Worm (Caenorhabditis elegans) whole organism, L3 larva: ENCODE results near the gene cytb-5.1.
A peak's percentile ranks its signal among the peaks of the same experiment; 100 is the strongest.

Source experiments
- R02D3.7 ChIP-seq: fragments of 150-350 bp; optimal IDR thresholded peaks from 2 replicates; lab custom pipeline; 2014; ENCODE audit warnings: missing biosample characterization, missing genetic modification characterization
- aly-2 ChIP-seq: fragments of 150-350 bp; optimal IDR thresholded peaks from 2 replicates; lab custom pipeline; 2014; ENCODE audit warnings: missing biosample characterization, missing genetic modification characterization
- ama-1 ChIP-seq: fragments of 150-350 bp; optimal IDR thresholded peaks from 2 replicates; lab custom pipeline; 2018
- ceh-16 ChIP-seq: sonication (generic microtip); optimal IDR thresholded peaks from 2 replicates; lab custom pipeline; 2017; ENCODE audit warnings: missing biosample characterization, missing genetic modification characterization
- ceh-28 ChIP-seq: fragments of 150-350 bp; optimal IDR thresholded peaks from 2 replicates; lab custom pipeline; 2014; ENCODE audit warnings: missing biosample characterization, missing genetic modification reagents, missing genetic modification characterization
- ceh-82 ChIP-seq: fragments of 150-350 bp; optimal IDR thresholded peaks from 2 replicates; lab custom pipeline; 2014; ENCODE audit warnings: missing biosample characterization, missing genetic modification characterization
- ceh-9 ChIP-seq: sonication (generic microtip); optimal IDR thresholded peaks from 2 replicates; lab custom pipeline; 2018; ENCODE audit warnings: missing biosample characterization, missing genetic modification characterization
- daf-12 ChIP-seq: fragments of 150-350 bp; optimal IDR thresholded peaks from 2 replicates; lab custom pipeline; 2014; ENCODE audit warnings: missing biosample characterization, missing genetic modification reagents, missing genetic modification characterization
- egl-27 ChIP-seq: sonication (generic microtip); optimal IDR thresholded peaks from 4 replicates; lab custom pipeline; 2017; ENCODE audit warnings: missing biosample characterization, missing genetic modification reagents, missing genetic modification characterization
- elt-1 ChIP-seq: fragments of 150-350 bp; optimal IDR thresholded peaks from 2 replicates; lab custom pipeline; 2014; ENCODE audit warnings: missing biosample characterization, missing genetic modification characterization
- elt-2 ChIP-seq: sonication (generic microtip); optimal IDR thresholded peaks from 2 replicates; lab custom pipeline; 2016; ENCODE audit warnings: missing genetic modification reagents, mild to moderate bottlenecking, missing genetic modification characterization, missing compliant biosample characterization
- elt-3 ChIP-seq, 3 experiments: fragments of 150-350 bp in 1 of 3; sonication (generic microtip) in 2 of 3; optimal IDR thresholded peaks; 2 replicates in 2 of 3; 4 replicates in 1 of 3; lab custom pipeline; 2014 to 2017; ENCODE audit warnings: missing biosample characterization in 3 of 3, missing genetic modification characterization in 3 of 3
- fkh-10 ChIP-seq: sonication (generic microtip); optimal IDR thresholded peaks from 2 replicates; lab custom pipeline; 2017; ENCODE audit warnings: missing biosample characterization, missing genetic modification reagents, missing genetic modification characterization
- fkh-2 ChIP-seq: fragments of 150-350 bp; optimal IDR thresholded peaks from 2 replicates; lab custom pipeline; 2014; ENCODE audit warnings: missing biosample characterization, missing genetic modification reagents, missing genetic modification characterization
- fos-1 ChIP-seq: fragments of 150-350 bp; optimal IDR thresholded peaks from 2 replicates; lab custom pipeline; 2014; ENCODE audit warnings: missing biosample characterization, missing genetic modification characterization
- jun-1 ChIP-seq: fragments of 150-350 bp; optimal IDR thresholded peaks from 2 replicates; lab custom pipeline; 2014; ENCODE audit warnings: missing biosample characterization, missing genetic modification reagents, missing genetic modification characterization
- lin-39 ChIP-seq: fragments of 150-350 bp; optimal IDR thresholded peaks from 2 replicates; lab custom pipeline; 2018; ENCODE audit warnings: missing biosample characterization, missing genetic modification reagents, missing genetic modification characterization
- lsy-12 ChIP-seq: sonication (generic microtip); optimal IDR thresholded peaks from 2 replicates; lab custom pipeline; 2016; ENCODE audit warnings: mild to moderate bottlenecking, missing genetic modification characterization, missing compliant biosample characterization
- mdl-1 ChIP-seq: fragments of 150-350 bp; optimal IDR thresholded peaks from 2 replicates; lab custom pipeline; 2014; ENCODE audit warnings: missing biosample characterization, missing genetic modification characterization
- mml-1 ChIP-seq: fragments of 150-350 bp; sonication (generic microtip); optimal IDR thresholded peaks from 3 replicates; lab custom pipeline; 2014; ENCODE audit warnings: missing biosample characterization, missing genetic modification characterization
- nfya-1 ChIP-seq: sonication (generic microtip); optimal IDR thresholded peaks from 2 replicates; lab custom pipeline; 2017; ENCODE audit warnings: missing genetic modification characterization, mild to moderate bottlenecking, missing compliant biosample characterization, antibody characterized with exemption, moderate library complexity; ENCODE audit not compliant: insufficient read depth
- nhr-11 ChIP-seq: fragments of 150-350 bp; optimal IDR thresholded peaks from 2 replicates; lab custom pipeline; 2014; ENCODE audit warnings: missing biosample characterization, missing genetic modification characterization
- nhr-12 ChIP-seq: fragments of 150-350 bp; optimal IDR thresholded peaks from 2 replicates; lab custom pipeline; 2014; ENCODE audit warnings: missing biosample characterization, missing genetic modification characterization
- nhr-23 ChIP-seq: fragments of 150-350 bp; optimal IDR thresholded peaks from 2 replicates; lab custom pipeline; 2014; ENCODE audit warnings: missing biosample characterization, missing genetic modification reagents, missing genetic modification characterization
- nhr-25 ChIP-seq: sonication (generic microtip); optimal IDR thresholded peaks from 2 replicates; lab custom pipeline; 2017; ENCODE audit warnings: missing biosample characterization, missing genetic modification characterization
- nhr-28 ChIP-seq: fragments of 150-350 bp; optimal IDR thresholded peaks from 2 replicates; lab custom pipeline; 2014; ENCODE audit warnings: missing biosample characterization, missing genetic modification characterization
- nhr-77 ChIP-seq: fragments of 150-350 bp; optimal IDR thresholded peaks from 2 replicates; lab custom pipeline; 2014; ENCODE audit warnings: missing biosample characterization, missing genetic modification characterization
- pha-4 ChIP-seq: fragments of 150-350 bp; optimal IDR thresholded peaks from 2 replicates; lab custom pipeline; 2014; ENCODE audit warnings: missing biosample characterization, missing genetic modification reagents, missing genetic modification characterization
- pqm-1 ChIP-seq: fragments of 150-350 bp; optimal IDR thresholded peaks from 2 replicates; lab custom pipeline; 2017; ENCODE audit warnings: missing biosample characterization, missing genetic modification characterization, inconsistent platforms
- sea-2 ChIP-seq: fragments of 150-350 bp; sonication (generic microtip); optimal IDR thresholded peaks from 4 replicates; lab custom pipeline; 2014; ENCODE audit warnings: missing biosample characterization, missing genetic modification reagents, missing genetic modification characterization
- skn-1 ChIP-seq: fragments of 150-350 bp; optimal IDR thresholded peaks from 2 replicates; lab custom pipeline; 2014; ENCODE audit warnings: missing biosample characterization, missing genetic modification characterization
- snpc-4 ChIP-seq: fragments of 150-350 bp; optimal IDR thresholded peaks from 2 replicates; lab custom pipeline; 2014; ENCODE audit warnings: missing biosample characterization, missing genetic modification characterization
- tbx-2 ChIP-seq: sonication (generic microtip); optimal IDR thresholded peaks from 2 replicates; lab custom pipeline; 2016; ENCODE audit warnings: mild to moderate bottlenecking, missing genetic modification characterization, missing compliant biosample characterization
- unc-62 ChIP-seq: fragments of 150-350 bp; sonication (generic microtip); optimal IDR thresholded peaks from 4 replicates; lab custom pipeline; 2014; ENCODE audit warnings: missing biosample characterization, missing genetic modification reagents, missing genetic modification characterization
- ztf-11 ChIP-seq: fragments of 150-350 bp; optimal IDR thresholded peaks from 2 replicates; lab custom pipeline; 2014; ENCODE audit warnings: missing biosample characterization, missing genetic modification characterization
- ztf-4 ChIP-seq: fragments of 150-350 bp; optimal IDR thresholded peaks from 2 replicates; lab custom pipeline; 2014; ENCODE audit warnings: missing biosample characterization, missing genetic modification characterization

cytb-5.1 gene

DNA sequence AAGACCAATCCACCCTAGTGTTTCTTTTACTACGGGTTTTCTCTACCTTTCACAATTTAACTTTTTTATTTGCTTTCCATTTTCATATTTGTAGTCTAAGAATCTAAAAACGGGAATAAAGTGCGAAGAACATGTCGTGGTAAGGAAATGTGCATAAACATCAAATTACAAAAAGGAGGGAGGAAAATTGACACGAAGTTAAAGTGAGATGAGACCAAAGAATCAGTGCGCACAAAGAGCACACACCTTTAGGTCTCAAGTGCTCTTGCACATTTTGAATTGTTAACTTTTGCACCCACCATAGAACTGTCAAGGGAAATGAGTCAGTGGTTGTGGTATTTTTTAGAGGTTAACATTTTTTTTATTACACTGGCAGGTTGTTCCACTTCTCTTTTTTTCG is 28.8 kb downstream of the cytb-5.1 start:
- no peak for TF ChIP-seq aly-2 (tag; lab: Kevin White, UChicago)
- no peak for TF ChIP-seq nhr-23 (tag; lab: Kevin White, UChicago)
- no peak for TF ChIP-seq ceh-16
- TF ChIP-seq nhr-77 (tag; lab: Kevin White, UChicago), result no peak
- TF ChIP-seq tbx-2 (tag; lab: Kevin White, UChicago), result no peak
- no peak for TF ChIP-seq R02D3.7
- TF ChIP-seq nhr-28 (tag; lab: Kevin White, UChicago), result no peak
- no peak for TF ChIP-seq unc-62 (GFP tag; lab: Kevin White, UChicago)
- TF ChIP-seq mdl-1 (tag; lab: Kevin White, UChicago), result no peak
- no peak for TF ChIP-seq ztf-4
- TF ChIP-seq nhr-11 (tag; lab: Kevin White, UChicago), result no peak
- no peak for TF ChIP-seq fos-1 (tag; lab: Kevin White, UChicago)
- no peak for TF ChIP-seq elt-3 (tag; optimal IDR thresholded peaks at IDR 0.05; lab: Kevin White, UChicago)
- no peak for TF ChIP-seq egl-27 (tag; lab: Kevin White, UChicago)
- no peak for TF ChIP-seq snpc-4 (tag; lab: Kevin White, UChicago)
- no peak for TF ChIP-seq nfya-1 (tag; lab: Kevin White, UChicago)
- TF ChIP-seq elt-2 (tag; lab: Kevin White, UChicago), result peak; percentile 39
- TF ChIP-seq pha-4 (tag; lab: Kevin White, UChicago), result peak; percentile 29
- TF ChIP-seq mml-1 (tag; lab: Kevin White, UChicago), result no peak
- peak; percentile 55 for TF ChIP-seq pqm-1 (tag; lab: Kevin White, UChicago)
- no peak for TF ChIP-seq jun-1
- TF ChIP-seq elt-1 (tag; lab: Kevin White, UChicago), result no peak
- TF ChIP-seq sea-2 (GFP tag; lab: Kevin White, UChicago), result no peak
- no peak for TF ChIP-seq lin-39

DNA sequence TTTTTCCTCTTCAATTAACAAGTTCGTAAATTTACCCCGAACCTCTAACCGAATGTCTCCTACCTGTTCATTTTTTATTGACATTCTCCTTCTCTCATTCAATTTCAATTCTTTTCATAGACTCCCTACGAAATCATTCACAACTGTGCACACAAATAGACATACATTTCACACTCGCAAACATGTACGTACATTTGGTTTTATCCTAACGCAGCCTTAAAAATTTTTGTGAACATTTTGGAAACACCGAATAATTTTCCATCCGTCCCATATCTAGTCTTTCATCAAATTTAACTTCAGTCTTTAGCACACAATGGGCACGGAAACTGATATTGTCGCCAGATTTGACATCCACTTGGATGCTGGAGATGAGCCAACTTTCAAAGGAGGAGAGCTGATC is 31.8 kb downstream of the cytb-5.1 start, which contains the start of gene arrd-25:
TSS of gene arrd-25 (plus strand) at position 301 of the 400 bp plus-strand sequence.
- TF ChIP-seq pha-4 (tag; lab: Kevin White, UChicago) (peak; percentile 38), ceh-9 (no peak)

DNA sequence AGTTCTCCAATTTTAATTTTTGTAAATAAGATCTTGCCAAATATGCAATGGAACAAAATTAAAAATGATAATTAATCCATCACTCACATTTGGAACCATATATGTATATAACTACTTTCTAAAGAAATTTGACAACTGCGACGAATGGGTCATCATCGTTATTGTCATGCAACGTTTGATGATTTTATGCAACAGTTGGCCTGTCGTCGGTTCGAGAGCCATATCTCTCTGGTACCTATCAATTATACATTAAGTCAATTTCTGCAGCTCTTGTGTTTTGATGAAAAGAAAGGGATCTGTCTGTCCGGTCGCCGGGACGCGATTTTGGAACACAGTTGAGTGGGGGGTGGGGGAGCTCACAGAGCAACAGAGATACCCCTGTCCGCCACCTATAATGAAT is 37.6 kb downstream of the cytb-5.1 start:
- TF ChIP-seq mdl-1 (tag; lab: Kevin White, UChicago) (no peak), nhr-11 (tag; lab: Kevin White, UChicago) (no peak), nhr-12 (tag; lab: Kevin White, UChicago) (no peak), aly-2 (tag; lab: Kevin White, UChicago) (no peak), fkh-2 (no peak), lsy-12 (tag; lab: Kevin White, UChicago) (no peak), elt-1 (tag; lab: Kevin White, UChicago) (no peak)

DNA sequence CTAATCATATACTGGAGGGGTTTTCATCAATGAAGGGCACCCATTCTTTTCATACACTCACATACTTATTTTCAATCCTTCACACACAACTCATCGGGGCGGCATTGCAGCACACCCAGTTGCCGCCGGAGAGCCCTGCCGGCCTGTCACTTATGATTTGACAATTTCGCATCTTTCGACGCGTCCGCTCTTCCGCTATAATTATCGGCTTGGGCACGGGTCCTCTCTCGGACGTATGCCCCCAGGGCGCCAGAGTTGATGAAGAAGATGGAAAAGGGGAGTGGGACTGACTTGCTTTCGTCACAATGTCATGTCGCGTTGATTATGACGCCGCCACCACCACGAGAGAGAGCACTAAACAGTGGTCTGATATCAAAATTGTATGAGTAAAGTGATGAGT is 42.6 kb downstream of the cytb-5.1 start:
- TF ChIP-seq lin-39 (peak; percentile 7), ztf-11 (tag; lab: Kevin White, UChicago) (no peak)

DNA sequence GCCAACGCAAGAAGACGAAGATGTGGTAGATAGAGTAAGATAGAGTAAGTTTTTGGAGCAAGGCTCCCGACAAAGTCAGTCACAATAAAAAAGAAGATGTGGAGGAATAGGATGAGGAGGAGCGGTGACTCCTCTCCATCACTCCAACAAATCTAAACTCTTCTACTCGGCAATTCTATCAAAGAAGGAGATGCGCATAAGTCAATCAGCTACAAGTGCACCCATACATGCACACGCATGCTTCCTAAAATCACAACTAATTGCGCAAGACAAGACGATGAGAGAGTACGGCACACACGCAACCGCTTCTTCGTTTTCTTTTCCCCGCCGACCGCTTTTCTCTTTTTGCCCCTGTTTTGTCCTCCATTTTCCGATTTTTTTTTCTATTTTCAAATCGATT is 45.9 kb downstream of the cytb-5.1 start:
- no peak for TF ChIP-seq ceh-9
- no peak for TF ChIP-seq ceh-16
- TF ChIP-seq pqm-1 (tag; lab: Kevin White, UChicago), result no peak
- peak; percentile 59 for TF ChIP-seq fkh-10 (GFP tag; lab: Kevin White, UChicago)
- no peak for TF ChIP-seq fos-1 (tag; lab: Kevin White, UChicago)
- no peak for TF ChIP-seq ama-1
- TF ChIP-seq nhr-12 (tag; lab: Kevin White, UChicago), result no peak
- no peak for TF ChIP-seq skn-1 (tag; lab: Kevin White, UChicago)
- no peak for TF ChIP-seq tbx-2 (tag; lab: Kevin White, UChicago)
- no peak for TF ChIP-seq ceh-28 (tag; lab: Kevin White, UChicago)
- TF ChIP-seq ceh-82 (tag; lab: Kevin White, UChicago), result no peak
- TF ChIP-seq lin-39, result peak; percentile 2
- TF ChIP-seq nhr-25 (tag; lab: Kevin White, UChicago), result no peak
- TF ChIP-seq snpc-4 (tag; lab: Kevin White, UChicago), result no peak
- TF ChIP-seq elt-1 (tag; lab: Kevin White, UChicago), result no peak
- no peak for TF ChIP-seq daf-12 (tag; lab: Kevin White, UChicago)
- TF ChIP-seq nhr-28 (tag; lab: Kevin White, UChicago), result no peak
- TF ChIP-seq, all 47 proteins: peak for 2
